Worm (Caenorhabditis elegans) whole organism, L4/young adult: Measurements from ENCODE around the gene ZK1290.7.

Experiments
- W03F9.2 ChIP-seq: fragments of 150-350 bp; optimal IDR thresholded peaks from 2 replicates; lab custom pipeline; 2014; ENCODE audit warnings: missing biosample characterization, missing genetic modification characterization
- dao-5 ChIP-seq: sonication (generic microtip); optimal IDR thresholded peaks from 2 replicates; lab custom pipeline; 2016; ENCODE audit warnings: missing genotype, missing genetic modification characterization, moderate library complexity, missing compliant biosample characterization
- him-1 ChIP-seq: sonication (generic microtip); optimal IDR thresholded peaks from 2 replicates; lab custom pipeline; 2016; ENCODE audit warnings: missing genotype, missing genetic modification reagents, missing genetic modification characterization, missing compliant biosample characterization

DNA sequence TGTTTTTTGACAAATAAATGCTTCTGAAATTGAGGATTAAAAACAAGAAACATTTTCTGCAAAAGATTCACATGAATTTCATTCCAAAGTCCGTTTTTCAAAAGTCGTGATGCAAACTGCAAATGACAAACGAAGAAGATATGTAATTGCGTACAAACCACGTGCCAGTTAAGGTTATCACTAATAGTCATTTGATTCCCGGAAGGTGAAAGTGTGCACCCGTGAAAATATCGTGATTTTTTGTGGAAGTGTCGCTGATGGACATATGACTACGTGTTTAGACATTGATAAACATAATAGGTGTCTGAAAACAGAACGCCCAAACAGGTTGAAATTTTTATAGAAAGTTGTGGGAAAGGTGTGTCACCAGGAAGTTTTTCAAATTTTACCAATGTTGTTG is 2.9 kb upstream of the ZK1290.7 start:
- no peak for TF ChIP-seq W03F9.2 (tag; lab: Kevin White, UChicago)
- no peak for TF ChIP-seq him-1 (tag; lab: Kevin White, UChicago)
- no peak for TF ChIP-seq dao-5 (tag; lab: Kevin White, UChicago)
